Worm (Caenorhabditis elegans): Measurements from ENCODE around the gene K02E10.6.

K02E10.6 gene

ce11 chrX:2433805-2434204 is 48.8 kb downstream of the K02E10.6 start:
- no peak for TF ChIP-seq mbf-1 (tag; optimal IDR thresholded peaks at IDR 0.05)

- TF ChIP-seq ztf-11 (tag; optimal IDR thresholded peaks at IDR 0.05), result no peak
- peak; percentile 7 for TF ChIP-seq ceh-16 (tag; optimal IDR thresholded peaks at IDR 0.05)
- TF ChIP-seq mbf-1 (tag; optimal IDR thresholded peaks at IDR 0.05), result no peak
- peak; percentile 36 for TF ChIP-seq blmp-1 (tag; optimal IDR thresholded peaks at IDR 0.05; ENCODE audit: insufficient read depth)
- TF ChIP-seq unc-55 (GFP tag; optimal IDR thresholded peaks at IDR 0.05), result peak; percentile 41
- TF ChIP-seq ztf-1 (GFP tag; conservative IDR thresholded peaks at IDR 0.05), result no peak
- TF ChIP-seq R02D3.7 (tag; optimal IDR thresholded peaks at IDR 0.05), result no peak
- no peak for TF ChIP-seq lin-39 (tag; optimal IDR thresholded peaks at IDR 0.05)
- TF ChIP-seq nhr-6 (tag; optimal IDR thresholded peaks at IDR 0.05), result peak; percentile 9
- TF ChIP-seq nhr-10 (tag; optimal IDR thresholded peaks at IDR 0.05), result no peak
- no peak for TF ChIP-seq dmd-4 (tag; optimal IDR thresholded peaks at IDR 0.05)
- TF ChIP-seq lsy-2 (tag; optimal IDR thresholded peaks at IDR 0.05), result peak; percentile 9 to 44
- no peak for TF ChIP-seq nhr-237 (tag; optimal IDR thresholded peaks at IDR 0.05)
- peak; percentile 59 for TF ChIP-seq C34F6.9 (tag; optimal IDR thresholded peaks at IDR 0.05)
- TF ChIP-seq nhr-21 (tag; optimal IDR thresholded peaks at IDR 0.05), result peak; percentile 38
- no peak for TF ChIP-seq nhr-77 (tag; optimal IDR thresholded peaks at IDR 0.05)
- TF ChIP-seq sma-3 (GFP tag; optimal IDR thresholded peaks at IDR 0.05), result peak; percentile 25
- TF ChIP-seq ztf-4 (tag; optimal IDR thresholded peaks at IDR 0.05), result no peak
- peak; percentile 80 for TF ChIP-seq nhr-129 (tag; optimal IDR thresholded peaks at IDR 0.05)
- TF ChIP-seq zag-1 (tag; optimal IDR thresholded peaks at IDR 0.05), result no peak
- TF ChIP-seq snpc-4 (tag; optimal IDR thresholded peaks at IDR 0.05), result no peak
- no peak for TF ChIP-seq elt-1 (tag; optimal IDR thresholded peaks at IDR 0.05)
- peak; percentile 78 for TF ChIP-seq F13H6.1 (tag; optimal IDR thresholded peaks at IDR 0.05)
- peak; percentile 14 for TF ChIP-seq sma-9 (GFP tag; optimal IDR thresholded peaks at IDR 0.05)
- no peak for TF ChIP-seq sma-9 (tag; optimal IDR thresholded peaks at IDR 0.05)
- TF ChIP-seq unc-39 (tag; optimal IDR thresholded peaks at IDR 0.05), result no peak
- peak; percentile 30 for TF ChIP-seq sem-4 (tag; optimal IDR thresholded peaks at IDR 0.05)
- TF ChIP-seq nhr-23 (tag; optimal IDR thresholded peaks at IDR 0.05), result no peak
- TF ChIP-seq Y55F3AM.14 (GFP tag; optimal IDR thresholded peaks at IDR 0.05), result no peak
- TF ChIP-seq egl-27 (tag; optimal IDR thresholded peaks at IDR 0.05), result peak; percentile 19
- no peak for TF ChIP-seq aly-2 (tag; optimal IDR thresholded peaks at IDR 0.05)
- TF ChIP-seq lin-13 (GFP tag; optimal IDR thresholded peaks at IDR 0.05), result no peak
- TF ChIP-seq nhr-11 (tag; optimal IDR thresholded peaks at IDR 0.05), result no peak
- TF ChIP-seq mab-5 (tag; optimal IDR thresholded peaks at IDR 0.05), result no peak
- no peak for TF ChIP-seq unc-62 (GFP tag; optimal IDR thresholded peaks at IDR 0.05)
- no peak for TF ChIP-seq gmeb-1 (tag; optimal IDR thresholded peaks at IDR 0.05)
- TF ChIP-seq ama-1 (optimal IDR thresholded peaks at IDR 0.05), result no peak
- peak; percentile 30 for TF ChIP-seq nhr-25 (tag; optimal IDR thresholded peaks at IDR 0.05)
- TF ChIP-seq crh-2 (tag; optimal IDR thresholded peaks at IDR 0.05), result peak; percentile 40
- TF ChIP-seq fos-1 (tag; optimal IDR thresholded peaks at IDR 0.05), result peak; percentile 93
Measured at ce11 chrX:2432459-2432858, 50.1 kb downstream of the K02E10.6 start.

Data from whole organism, L2 larva.